Comparison of ENCODE assay signal across 7 worm cellular contexts in genomic region chrIII:3703397-3703796, ce11.
TF ChIP-seq lines count a peak whose summit lies in the region.

Gene C14B1.3, plus strand, starts transcription at chrIII:3703564.

TF ChIP-seq in whole organism, L1 larva, 84 proteins besides CTCF, POLR2A, EP300 and RAD21 (continues in another document):
- no peak for TF ChIP-seq unc-98 (GFP tag; IDR thresholded peaks at IDR 0.05; lab: Robert Waterston, UW)
- TF ChIP-seq mef-2 (tag; optimal IDR thresholded peaks at IDR 0.05; lab: Kevin White, UChicago) = no peak
- TF ChIP-seq nhr-20 (tag; optimal IDR thresholded peaks at IDR 0.05; lab: Kevin White, UChicago) = no peak
- no peak for TF ChIP-seq dsc-1 (tag; optimal IDR thresholded peaks at IDR 0.05; lab: Kevin White, UChicago)
- TF ChIP-seq hlh-17 (GFP tag; optimal IDR thresholded peaks at IDR 0.05; lab: Kevin White, UChicago; ENCODE audit: borderline replicate concordance) = no peak
- peak in 1 of 6 experiments; percentile 21 for TF ChIP-seq elt-3 (tag; optimal IDR thresholded peaks at IDR 0.05; lab: Kevin White, UChicago)
- peak; percentile 39 for TF ChIP-seq nhr-71 (tag; optimal IDR thresholded peaks at IDR 0.05; lab: Kevin White, UChicago)
- no peak for TF ChIP-seq sox-4 (tag; optimal IDR thresholded peaks at IDR 0.05; lab: Kevin White, UChicago)
- TF ChIP-seq fos-1 (tag; optimal IDR thresholded peaks at IDR 0.05; lab: Kevin White, UChicago) = no peak
- peak in 2 of 3 experiments; percentile 6 to 31 for TF ChIP-seq ceh-82 (tag; optimal IDR thresholded peaks at IDR 0.05; lab: Kevin White, UChicago)
- TF ChIP-seq nhr-12 (tag; optimal IDR thresholded peaks at IDR 0.05; lab: Kevin White, UChicago) = no peak
- no peak for TF ChIP-seq unc-86 (tag; optimal IDR thresholded peaks at IDR 0.05; lab: Kevin White, UChicago)
- no peak for TF ChIP-seq nhr-28 (tag; optimal IDR thresholded peaks at IDR 0.05; lab: Kevin White, UChicago)

TF ChIP-seq in whole organism, L2 larva, 48 proteins besides CTCF, POLR2A, EP300 and RAD21 (continues in another document):
- TF ChIP-seq Y55F3AM.14 (GFP tag; optimal IDR thresholded peaks at IDR 0.05; lab: Kevin White, UChicago) (no peak), C34F6.9 (tag; optimal IDR thresholded peaks at IDR 0.05; lab: Kevin White, UChicago) (peak; percentile 86), mdl-1 (tag; optimal IDR thresholded peaks at IDR 0.05; lab: Kevin White, UChicago) (peak in 1 of 2 experiments; percentile 11), aly-2 (tag; optimal IDR thresholded peaks at IDR 0.05; lab: Kevin White, UChicago) (no peak), fos-1 (tag; optimal IDR thresholded peaks at IDR 0.05; lab: Kevin White, UChicago) (peak; percentile 90), unc-39 (tag; optimal IDR thresholded peaks at IDR 0.05; lab: Kevin White, UChicago) (no peak), mbf-1 (tag; optimal IDR thresholded peaks at IDR 0.05; lab: Kevin White, UChicago) (no peak), crh-2 (tag; optimal IDR thresholded peaks at IDR 0.05; lab: Kevin White, UChicago) (peak; percentile 32), R02D3.7 (tag; optimal IDR thresholded peaks at IDR 0.05; lab: Kevin White, UChicago) (no peak), nhr-12 (tag; optimal IDR thresholded peaks at IDR 0.05; lab: Kevin White, UChicago) (no peak), nhr-11 (tag; optimal IDR thresholded peaks at IDR 0.05; lab: Kevin White, UChicago) (no peak), nhr-129 (tag; optimal IDR thresholded peaks at IDR 0.05; lab: Kevin White, UChicago) (peak; percentile 21), ama-1 (optimal IDR thresholded peaks at IDR 0.05; lab: Kevin White, UChicago) (no peak), lsy-2 (tag; optimal IDR thresholded peaks at IDR 0.05; lab: Kevin White, UChicago) (peak in 1 of 2 experiments; percentile 50)

TF ChIP-seq in whole organism, L3 larva, 47 proteins besides CTCF, POLR2A, EP300 and RAD21:
- no peak for TF ChIP-seq nhr-28 (tag; optimal IDR thresholded peaks at IDR 0.05; lab: Kevin White, UChicago)
- TF ChIP-seq snpc-4 (tag; optimal IDR thresholded peaks at IDR 0.05; lab: Kevin White, UChicago) = peak; percentile 12
- TF ChIP-seq pha-4 (tag; optimal IDR thresholded peaks at IDR 0.05; lab: Kevin White, UChicago) = peak; percentile 50
- no peak for TF ChIP-seq elt-1 (tag; optimal IDR thresholded peaks at IDR 0.05; lab: Kevin White, UChicago)
- no peak for TF ChIP-seq fos-1 (tag; optimal IDR thresholded peaks at IDR 0.05; lab: Kevin White, UChicago)
- peak; percentile 21 for TF ChIP-seq elt-2 (tag; optimal IDR thresholded peaks at IDR 0.05; lab: Kevin White, UChicago)
- TF ChIP-seq jun-1 (tag; optimal IDR thresholded peaks at IDR 0.05; lab: Kevin White, UChicago) = peak; percentile 69
- peak; percentile 1 for TF ChIP-seq ama-1 (optimal IDR thresholded peaks at IDR 0.05; lab: Kevin White, UChicago)
- TF ChIP-seq nhr-23 (tag; optimal IDR thresholded peaks at IDR 0.05; lab: Kevin White, UChicago) = peak; percentile 45
- TF ChIP-seq eor-1 (tag; optimal IDR thresholded peaks at IDR 0.05; lab: Kevin White, UChicago) = no peak
- no peak for TF ChIP-seq mml-1 (tag; optimal IDR thresholded peaks at IDR 0.05; lab: Kevin White, UChicago)
- TF ChIP-seq nfya-1 (tag; optimal IDR thresholded peaks at IDR 0.05; lab: Kevin White, UChicago; ENCODE audit: insufficient read depth) = peak; percentile 65
- peak; percentile 20 for TF ChIP-seq lin-15B (tag; optimal IDR thresholded peaks at IDR 0.05; lab: Kevin White, UChicago)

TF ChIP-seq in whole organism, L4 larva, 104 proteins besides CTCF, POLR2A, EP300 and RAD21 (continues in another document):
- TF ChIP-seq mes-2 (tag; optimal IDR thresholded peaks at IDR 0.05; lab: Kevin White, UChicago; ENCODE audit: poor library complexity, severe bottlenecking) (peak; percentile 65), ceh-82 (tag; optimal IDR thresholded peaks at IDR 0.05; lab: Kevin White, UChicago) (no peak), saeg-2 (GFP tag; IDR thresholded peaks at IDR 0.05; lab: Robert Waterston, UW) (no peak), dve-1 (tag; optimal IDR thresholded peaks at IDR 0.05; lab: Kevin White, UChicago; ENCODE audit: insufficient read depth) (peak; percentile 76), nhr-77 (tag; optimal IDR thresholded peaks at IDR 0.05; lab: Kevin White, UChicago) (peak; percentile 41), F37D6.2 (tag; optimal IDR thresholded peaks at IDR 0.05; lab: Kevin White, UChicago) (no peak), snpc-4 (tag; optimal IDR thresholded peaks at IDR 0.05; lab: Kevin White, UChicago) (no peak), ceh-28 (tag; optimal IDR thresholded peaks at IDR 0.05; lab: Kevin White, UChicago) (no peak), ceh-62 (tag; optimal IDR thresholded peaks at IDR 0.05; lab: Kevin White, UChicago) (no peak), jun-1 (tag; optimal IDR thresholded peaks at IDR 0.05; lab: Kevin White, UChicago) (peak; percentile 46), ceh-20 (GFP tag; IDR thresholded peaks at IDR 0.05; lab: Robert Waterston, UW) (no peak), ceh-32 (tag; optimal IDR thresholded peaks at IDR 0.05; lab: Kevin White, UChicago; ENCODE audit: poor library complexity) (no peak), cey-2 (tag; optimal IDR thresholded peaks at IDR 0.05; lab: Kevin White, UChicago; ENCODE audit: borderline replicate concordance, insufficient read depth) (no peak), daf-8 (GFP tag; IDR thresholded peaks at IDR 0.05; lab: Robert Waterston, UW) (no peak)

TF ChIP-seq in whole organism, late embryonic, 69 proteins besides CTCF, POLR2A, EP300 and RAD21:
- TF ChIP-seq ahr-1 (tag; optimal IDR thresholded peaks at IDR 0.05; lab: Kevin White, UChicago) = no peak
- peak; percentile 45 for TF ChIP-seq hlh-30 (tag; optimal IDR thresholded peaks at IDR 0.05; lab: Kevin White, UChicago; ENCODE audit: insufficient read depth)

TF ChIP-seq in whole organism, mixed stage, embryonic, 35 proteins besides CTCF, POLR2A, EP300 and RAD21:
- TF ChIP-seq lsy-2 (tag; optimal IDR thresholded peaks at IDR 0.05; lab: Kevin White, UChicago) = peak; percentile 5
- TF ChIP-seq bed-3 (GFP tag; optimal IDR thresholded peaks at IDR 0.05; lab: Kevin White, UChicago) = no peak

TF ChIP-seq in whole organism, young adult, 124 proteins besides CTCF, POLR2A, EP300 and RAD21:
- TF ChIP-seq madf-6 (GFP tag; IDR thresholded peaks at IDR 0.05; lab: Robert Waterston, UW) (no peak), hmg-1.2 (GFP tag; IDR thresholded peaks at IDR 0.05; lab: Robert Waterston, UW) (peak; percentile 28; the same call in 1 of the 2 replicates), ama-1 (optimal IDR thresholded peaks at IDR 0.05; lab: Kevin White, UChicago) (peak; percentile 39), ama-1 (GFP tag; optimal IDR thresholded peaks at IDR 0.05; lab: Kevin White, UChicago) (no peak), snpc-4 (GFP tag; optimal IDR thresholded peaks at IDR 0.05; lab: Kevin White, UChicago) (no peak), snpc-4 (tag; optimal IDR thresholded peaks at IDR 0.05; lab: Kevin White, UChicago) (peak in 2 of 4 experiments; percentile 22 to 34), attf-5 (GFP tag; optimal IDR thresholded peaks at IDR 0.05; lab: Kevin White, UChicago) (peak; percentile 80), lin-35 (GFP tag; optimal IDR thresholded peaks at IDR 0.05; lab: Kevin White, UChicago) (peak in 1 of 3 experiments; percentile 13), let-607 (tag; optimal IDR thresholded peaks at IDR 0.05; lab: Kevin White, UChicago) (peak in 1 of 2 experiments; percentile 75), nhr-80 (tag; optimal IDR thresholded peaks at IDR 0.05; lab: Kevin White, UChicago) (peak; percentile 23), mcd-1 (GFP tag; IDR thresholded peaks at IDR 0.05; lab: Robert Waterston, UW) (no peak), lin-40 (tag; optimal IDR thresholded peaks at IDR 0.05; lab: Kevin White, UChicago) (peak; percentile 12), cebp-1 (GFP tag; IDR thresholded peaks at IDR 0.05; lab: Robert Waterston, UW) (peak; percentile 98), cebp-1 (tag; optimal IDR thresholded peaks at IDR 0.05; lab: Kevin White, UChicago) (peak; percentile 99), F37B4.10 (GFP tag; IDR thresholded peaks at IDR 0.05; lab: Robert Waterston, UW) (no peak)
